Worm (Caenorhabditis elegans) whole organism, late embryonic: Measurements from ENCODE around the gene lpr-4.

Experiments
- C38D4.7 ChIP-seq: fragments of 200-800 bp; sonication (Bioruptor generic); optimal IDR thresholded peaks from 2 replicates; lab custom pipeline; 2018; ENCODE audit warnings: mild to moderate bottlenecking, missing genetic modification characterization, moderate library complexity, missing compliant biosample characterization
- sox-2 ChIP-seq: fragments of 200-800 bp; sonication (Bioruptor generic); IDR thresholded peaks from 2 replicates; pipeline ENCODE4 v1.3.6; 2022; ENCODE audit warnings: missing genetic modification reagents, missing genetic modification characterization, missing compliant biosample characterization
- tbx-7 ChIP-seq: sonication (generic microtip); optimal IDR thresholded peaks from 2 replicates; lab custom pipeline; 2016; ENCODE audit warnings: missing genotype, missing genetic modification characterization, missing compliant biosample characterization

ce11 chrX:11107076-11107475, 42.1 kb downstream of the lpr-4 start, which contains the start of gene clc-17:
- TF ChIP-seq C38D4.7 (GFP tag; lab: Kevin White, UChicago) (no peak), tbx-7 (tag; lab: Kevin White, UChicago) (no peak), sox-2 (GFP tag; lab: Robert Waterston, UW) (no peak)
